Worm (Caenorhabditis elegans) whole organism, mixed stage, embryonic: ENCODE data around the gene C06E2.5.

Experiments
- blmp-1 ChIP-seq: fragments of 150-350 bp; optimal IDR thresholded peaks from 2 replicates; lab custom pipeline; 2014; ENCODE audit warnings: missing biosample characterization, missing genetic modification characterization
- ceh-39 ChIP-seq: fragments of 150-350 bp; optimal IDR thresholded peaks from 2 replicates; lab custom pipeline; 2014; ENCODE audit warnings: missing biosample characterization, missing genetic modification characterization
- ceh-43 ChIP-seq: fragments of 200-800 bp; sonication (Bioruptor generic); optimal IDR thresholded peaks from 2 replicates; lab custom pipeline; 2018; ENCODE audit warnings: mild to moderate bottlenecking, missing genetic modification characterization, moderate library complexity, missing compliant biosample characterization
- ceh-83 ChIP-seq: fragments of 200-800 bp; sonication (Bioruptor generic); optimal IDR thresholded peaks from 2 replicates; lab custom pipeline; 2018; ENCODE audit warnings: mild to moderate bottlenecking, missing genetic modification characterization, missing compliant biosample characterization
- ces-1 ChIP-seq: fragments of 150-350 bp; optimal IDR thresholded peaks from 2 replicates; lab custom pipeline; 2014; ENCODE audit warnings: missing biosample characterization, missing genetic modification reagents, missing genetic modification characterization
- drap-1 ChIP-seq: fragments of 200-800 bp; sonication (Bioruptor generic); optimal IDR thresholded peaks from 3 replicates; lab custom pipeline; 2018; ENCODE audit warnings: mild to moderate bottlenecking, missing genetic modification characterization, missing compliant biosample characterization
- elt-1 ChIP-seq: sonication (generic microtip); optimal IDR thresholded peaks from 2 replicates; lab custom pipeline; 2017; ENCODE audit warnings: missing genetic modification characterization, mild to moderate bottlenecking, missing compliant biosample characterization, antibody characterized with exemption, moderate library complexity, borderline replicate concordance; ENCODE audit not compliant: insufficient read depth
- elt-3 ChIP-seq: fragments of 150-350 bp; optimal IDR thresholded peaks from 2 replicates; lab custom pipeline; 2014; ENCODE audit warnings: missing biosample characterization, missing genetic modification characterization
- flh-1 ChIP-seq: fragments of 200-800 bp; sonication (Bioruptor generic); optimal IDR thresholded peaks from 2 replicates; lab custom pipeline; 2018; ENCODE audit warnings: mild to moderate bottlenecking, missing genetic modification characterization, moderate library complexity, missing compliant biosample characterization
- ham-2 ChIP-seq: fragments of 200-800 bp; sonication (Bioruptor generic); optimal IDR thresholded peaks from 2 replicates; lab custom pipeline; 2018; ENCODE audit warnings: mild to moderate bottlenecking, missing genetic modification characterization, missing compliant biosample characterization
- hlh-1 ChIP-seq: fragments of 150-350 bp; optimal IDR thresholded peaks from 2 replicates; lab custom pipeline; 2014; ENCODE audit warnings: missing biosample characterization, missing genetic modification reagents, missing genetic modification characterization
- lin-13 ChIP-seq: fragments of 150-350 bp; optimal IDR thresholded peaks from 2 replicates; lab custom pipeline; 2014; ENCODE audit warnings: missing biosample characterization, missing genetic modification characterization
- lin-32 ChIP-seq: fragments of 200-800 bp; sonication (Bioruptor generic); optimal IDR thresholded peaks from 2 replicates; lab custom pipeline; 2018; ENCODE audit warnings: mild to moderate bottlenecking, missing genetic modification characterization, missing compliant biosample characterization
- lsy-2 ChIP-seq: fragments of 150-350 bp; optimal IDR thresholded peaks from 2 replicates; lab custom pipeline; 2014; ENCODE audit warnings: missing biosample characterization, missing genetic modification characterization
- mab-5 ChIP-seq: fragments of 150-350 bp; optimal IDR thresholded peaks from 2 replicates; lab custom pipeline; 2014; ENCODE audit warnings: missing biosample characterization, missing genetic modification characterization
- mep-1 ChIP-seq: fragments of 150-350 bp; optimal IDR thresholded peaks from 2 replicates; lab custom pipeline; 2017; ENCODE audit warnings: missing biosample characterization, missing genetic modification reagents, missing genetic modification characterization, inconsistent platforms
- nhr-12 ChIP-seq: fragments of 150-350 bp; optimal IDR thresholded peaks from 2 replicates; lab custom pipeline; 2014; ENCODE audit warnings: missing biosample characterization, missing genetic modification characterization
- nhr-2 ChIP-seq: fragments of 150-350 bp; optimal IDR thresholded peaks from 2 replicates; lab custom pipeline; 2014; ENCODE audit warnings: missing biosample characterization, missing genetic modification characterization
- nhr-237 ChIP-seq: fragments of 150-350 bp; optimal IDR thresholded peaks from 2 replicates; lab custom pipeline; 2014; ENCODE audit warnings: missing biosample characterization, missing genetic modification characterization
- nhr-28 ChIP-seq: fragments of 150-350 bp; optimal IDR thresholded peaks from 2 replicates; lab custom pipeline; 2014; ENCODE audit warnings: missing biosample characterization, missing genetic modification characterization
- nhr-76 ChIP-seq: sonication (generic microtip); optimal IDR thresholded peaks from 2 replicates; lab custom pipeline; 2017; ENCODE audit warnings: missing biosample characterization, missing genetic modification characterization
- pha-4 ChIP-seq: fragments of 150-350 bp; optimal IDR thresholded peaks from 2 replicates; lab custom pipeline; 2018; ENCODE audit warnings: missing biosample characterization, missing genetic modification reagents, missing genetic modification characterization
- sem-2 ChIP-seq: fragments of 200-800 bp; sonication (Bioruptor generic); optimal IDR thresholded peaks from 2 replicates; lab custom pipeline; 2018; ENCODE audit warnings: mild to moderate bottlenecking, missing genetic modification characterization, missing compliant biosample characterization
- snpc-4 ChIP-seq: fragments of 150-350 bp; optimal IDR thresholded peaks from 2 replicates; lab custom pipeline; 2014; ENCODE audit warnings: missing biosample characterization, missing genetic modification characterization
- sptf-1 ChIP-seq: sonication (generic microtip); optimal IDR thresholded peaks from 2 replicates; lab custom pipeline; 2017; ENCODE audit warnings: mild to moderate bottlenecking, missing genetic modification characterization, moderate library complexity, missing compliant biosample characterization
- tbx-8 ChIP-seq: fragments of 200-800 bp; sonication (Bioruptor generic); optimal IDR thresholded peaks from 2 replicates; lab custom pipeline; 2018; ENCODE audit warnings: mild to moderate bottlenecking, missing genetic modification characterization, moderate library complexity, missing compliant biosample characterization
- unc-120 ChIP-seq: sonication (generic microtip); optimal IDR thresholded peaks from 2 replicates; lab custom pipeline; 2017; ENCODE audit warnings: missing genetic modification characterization, missing compliant biosample characterization; ENCODE audit not compliant: poor library complexity, severe bottlenecking
- unc-39 ChIP-seq: fragments of 150-350 bp; optimal IDR thresholded peaks from 2 replicates; lab custom pipeline; 2014; ENCODE audit warnings: missing biosample characterization, missing genetic modification characterization
- unc-62 ChIP-seq: fragments of 150-350 bp; optimal IDR thresholded peaks from 2 replicates; lab custom pipeline; 2014; ENCODE audit warnings: missing biosample characterization, missing genetic modification reagents, missing genetic modification characterization
- zip-8 ChIP-seq: fragments of 150-350 bp; optimal IDR thresholded peaks from 2 replicates; lab custom pipeline; 2014; ENCODE audit warnings: missing biosample characterization, missing genetic modification characterization
- ztf-11 ChIP-seq: fragments of 150-350 bp; optimal IDR thresholded peaks from 2 replicates; lab custom pipeline; 2014; ENCODE audit warnings: missing biosample characterization, missing genetic modification characterization

C06E2.5 gene

ce11 chrX:8859538-8859937 lies 1.8 kb upstream of the C06E2.5 start:
- TF ChIP-seq blmp-1 (no peak), nhr-237 (tag; lab: Kevin White, UChicago) (no peak), elt-1 (tag; lab: Kevin White, UChicago) (no peak), ham-2 (GFP tag; lab: Kevin White, UChicago) (no peak), ceh-83 (no peak)

DNA sequence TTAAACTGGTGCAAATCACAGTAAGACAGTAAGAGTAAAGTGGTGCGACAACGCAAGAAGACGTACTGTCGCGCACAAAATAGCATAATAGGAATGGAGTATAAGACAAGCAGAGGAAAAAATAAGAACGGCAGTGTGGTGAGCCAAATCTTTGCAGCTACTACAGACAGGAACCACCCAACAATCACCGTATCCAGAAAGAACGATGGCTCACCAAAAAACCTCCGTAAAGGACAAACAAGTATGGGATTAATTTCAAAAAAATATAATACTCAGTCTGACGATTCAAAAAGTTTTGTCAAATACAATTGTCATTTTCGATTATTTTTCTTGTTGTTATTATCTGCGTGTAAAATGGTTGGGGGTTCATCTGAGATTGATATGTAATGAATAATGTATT lies 3.3 kb downstream of the C06E2.5 start:
- no peak for TF ChIP-seq sptf-1 (tag; lab: Kevin White, UChicago)

ce11 chrX:8853524-8853923 lies 4.2 kb downstream of the C06E2.5 start, which contains the start of gene sprp-4:
Gene sprp-4, minus strand, starts transcription at chrX:8853624.
- TF ChIP-seq zip-8 (tag; lab: Kevin White, UChicago) (no peak), nhr-28 (tag; lab: Kevin White, UChicago) (no peak), tbx-8 (GFP tag; lab: Kevin White, UChicago) (no peak), unc-120 (tag; lab: Kevin White, UChicago) (no peak), sptf-1 (tag; lab: Kevin White, UChicago) (no peak), ztf-11 (tag; lab: Kevin White, UChicago) (no peak), ces-1 (GFP tag; lab: Kevin White, UChicago) (no peak), ceh-43 (GFP tag; lab: Kevin White, UChicago) (no peak), lin-13 (tag; lab: Kevin White, UChicago) (no peak), ceh-39 (tag; lab: Kevin White, UChicago) (no peak), nhr-2 (no peak), unc-62 (GFP tag; lab: Kevin White, UChicago) (no peak), hlh-1 (tag; lab: Kevin White, UChicago) (no peak), sem-2 (GFP tag; lab: Kevin White, UChicago) (no peak), mep-1 (tag; lab: Kevin White, UChicago) (no peak), ham-2 (GFP tag; lab: Kevin White, UChicago) (no peak), nhr-237 (tag; lab: Kevin White, UChicago) (no peak), elt-1 (tag; lab: Kevin White, UChicago) (no peak), mab-5 (tag; lab: Kevin White, UChicago) (no peak)

DNA sequence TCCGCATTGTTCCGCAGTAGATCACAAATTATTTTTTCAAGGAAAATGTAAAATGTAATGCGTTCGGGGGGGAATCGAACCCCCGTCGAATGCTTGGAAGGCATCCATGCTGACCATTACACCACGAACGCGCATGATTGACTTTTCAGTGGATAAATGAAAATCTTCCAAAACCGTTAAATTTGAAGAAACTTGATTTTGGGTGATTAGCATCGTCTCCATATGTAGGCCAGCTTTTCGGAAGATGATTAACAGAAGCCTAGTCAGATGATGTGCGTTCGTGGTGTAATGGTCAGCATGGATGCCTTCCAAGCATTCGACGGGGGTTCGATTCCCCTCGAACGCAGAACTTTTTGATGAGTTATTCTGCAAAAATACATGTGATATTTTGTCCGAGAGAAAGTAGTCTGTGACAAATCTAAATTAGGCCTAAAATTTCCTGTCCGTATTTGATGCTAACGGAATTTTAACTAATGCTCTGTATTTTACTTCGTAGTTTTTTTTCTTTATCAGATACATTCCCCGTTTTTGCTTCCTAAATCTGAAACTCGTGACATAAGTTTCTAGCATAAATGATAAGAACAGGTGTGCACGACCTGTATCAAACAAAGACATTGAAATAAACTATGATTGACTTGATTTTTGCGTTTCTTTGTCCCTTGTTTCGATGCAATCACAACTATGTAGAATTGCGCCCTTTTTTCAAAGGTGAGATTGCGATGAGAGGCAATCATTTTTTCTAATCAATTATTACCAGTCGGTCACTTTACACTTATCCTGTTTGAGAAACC lies 11.1 kb downstream of the C06E2.5 start, which contains the start of gene C28G1.10:
C28G1.10 (plus strand) TSS at position 676 of the 791 bp plus-strand sequence.
- no peak for TF ChIP-seq unc-120 (tag; lab: Kevin White, UChicago)
- TF ChIP-seq ces-1 (GFP tag; lab: Kevin White, UChicago): no peak
- no peak for TF ChIP-seq elt-1 (tag; lab: Kevin White, UChicago)
- TF ChIP-seq unc-39 (tag; lab: Kevin White, UChicago): no peak
- TF ChIP-seq zip-8 (tag; lab: Kevin White, UChicago): no peak
- TF ChIP-seq snpc-4 (tag; lab: Kevin White, UChicago): no peak
- TF ChIP-seq unc-62 (GFP tag; lab: Kevin White, UChicago): no peak
- TF ChIP-seq ztf-11 (tag; lab: Kevin White, UChicago): no peak
- no peak for TF ChIP-seq mab-5 (tag; lab: Kevin White, UChicago)
- TF ChIP-seq blmp-1: no peak
- TF ChIP-seq drap-1: no peak
- no peak for TF ChIP-seq mep-1 (tag; lab: Kevin White, UChicago)
- TF ChIP-seq nhr-76 (tag; lab: Kevin White, UChicago): no peak
- TF ChIP-seq nhr-237 (tag; lab: Kevin White, UChicago): no peak
- TF ChIP-seq sem-2 (GFP tag; lab: Kevin White, UChicago): no peak
- no peak for TF ChIP-seq ceh-43 (GFP tag; lab: Kevin White, UChicago)
- TF ChIP-seq lsy-2 (tag; lab: Kevin White, UChicago): no peak
- no peak for TF ChIP-seq elt-3
- no peak for TF ChIP-seq ceh-83
- no peak for TF ChIP-seq lin-13 (tag; lab: Kevin White, UChicago)

- no peak for TF ChIP-seq pha-4 (tag; lab: Kevin White, UChicago)
- no peak for TF ChIP-seq lin-32 (GFP tag; lab: Kevin White, UChicago)
- no peak for TF ChIP-seq nhr-28 (tag; lab: Kevin White, UChicago)
- no peak for TF ChIP-seq unc-120 (tag; lab: Kevin White, UChicago)
- no peak for TF ChIP-seq hlh-1 (tag; lab: Kevin White, UChicago)
- TF ChIP-seq elt-3: no peak
- no peak for TF ChIP-seq elt-1 (tag; lab: Kevin White, UChicago)
- no peak for TF ChIP-seq ham-2 (GFP tag; lab: Kevin White, UChicago)
- TF ChIP-seq flh-1 (GFP tag; lab: Kevin White, UChicago): no peak
- no peak for TF ChIP-seq ztf-11 (tag; lab: Kevin White, UChicago)
- TF ChIP-seq ceh-39 (tag; lab: Kevin White, UChicago): no peak
- TF ChIP-seq nhr-76 (tag; lab: Kevin White, UChicago): no peak
- no peak for TF ChIP-seq nhr-237 (tag; lab: Kevin White, UChicago)
- no peak for TF ChIP-seq nhr-12 (tag; lab: Kevin White, UChicago)
- no peak for TF ChIP-seq blmp-1
These were observed 13.8 kb downstream of the C06E2.5 start, which contains the start of gene ubc-23 for ce11 chrX:8843988-8844387. Gene ubc-23, plus strand, starts transcription at chrX:8844288.
